ENCODE assay signal across 5 worm cellular contexts in the genomic region with DNA sequence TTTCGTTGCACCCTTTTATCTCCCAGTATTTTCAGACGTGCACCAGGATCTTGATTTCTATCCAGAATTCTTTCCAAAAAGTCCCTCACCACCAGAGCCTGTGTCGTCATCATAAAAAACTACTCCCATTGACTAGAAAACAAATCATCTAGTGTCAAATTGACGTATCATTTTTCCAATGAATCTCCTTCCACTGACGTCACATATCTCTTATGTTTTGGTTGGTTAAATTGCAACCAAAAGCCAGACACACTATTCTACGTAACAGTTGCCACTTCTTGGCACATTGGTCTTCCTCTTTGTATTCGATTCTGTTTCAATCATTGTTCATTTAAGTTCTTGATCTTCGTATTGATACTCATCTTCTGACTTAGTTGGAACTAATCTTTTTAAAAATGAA.
TF ChIP-seq lines count a peak whose summit lies in the region.

No protein-coding gene starts in this region.

TF ChIP-seq in whole organism, L1 larva, 84 proteins besides CTCF, POLR2A, EP300 and RAD21:
- TF ChIP-seq nhr-71 (tag; optimal IDR thresholded peaks at IDR 0.05; lab: Kevin White, UChicago) = peak; percentile 89
- peak; percentile 16 for TF ChIP-seq tbx-2 (tag; optimal IDR thresholded peaks at IDR 0.05; lab: Kevin White, UChicago)
- TF ChIP-seq nhr-19 (GFP tag; conservative IDR thresholded peaks at IDR 0.05; lab: Robert Waterston, UW) = peak; percentile 65
- TF ChIP-seq aly-2 (tag; optimal IDR thresholded peaks at IDR 0.05; lab: Kevin White, UChicago) = no peak
- TF ChIP-seq sox-4 (tag; optimal IDR thresholded peaks at IDR 0.05; lab: Kevin White, UChicago) = no peak
- peak; percentile 57 for TF ChIP-seq lin-14 (GFP tag; optimal IDR thresholded peaks at IDR 0.05; lab: Kevin White, UChicago)
- peak; percentile 69 for TF ChIP-seq rnt-1 (tag; optimal IDR thresholded peaks at IDR 0.05; lab: Kevin White, UChicago)
- no peak for TF ChIP-seq hpl-2 (GFP tag; optimal IDR thresholded peaks at IDR 0.05; lab: Kevin White, UChicago)
- TF ChIP-seq efl-1 (optimal IDR thresholded peaks at IDR 0.05; lab: Kevin White, UChicago) = peak in 1 of 2 experiments; percentile 15
- no peak for TF ChIP-seq efl-1 (GFP tag; optimal IDR thresholded peaks at IDR 0.05 in 1 of 2; lab: Kevin White, UChicago)
- TF ChIP-seq nhr-47 (tag; optimal IDR thresholded peaks at IDR 0.05; lab: Kevin White, UChicago) = no peak
- TF ChIP-seq isw-1 (GFP tag; IDR thresholded peaks at IDR 0.05; lab: Robert Waterston, UW) = no peak
- TF ChIP-seq snu-23 (GFP tag; optimal IDR thresholded peaks at IDR 0.05; lab: Kevin White, UChicago) = peak; percentile 40
- peak; percentile 54 for TF ChIP-seq lin-39 (tag; optimal IDR thresholded peaks at IDR 0.05; lab: Kevin White, UChicago)
- TF ChIP-seq fkh-10 (GFP tag; optimal IDR thresholded peaks at IDR 0.05; lab: Kevin White, UChicago) = no peak
- peak; percentile 29 to 40 for TF ChIP-seq lsy-2 (tag; optimal IDR thresholded peaks at IDR 0.05; lab: Kevin White, UChicago)
- TF ChIP-seq xbp-1 (tag; optimal IDR thresholded peaks at IDR 0.05; lab: Kevin White, UChicago) = peak; percentile 13
TF ChIP-seq in whole organism, L1 larva: peak in this region for 10.

TF ChIP-seq in whole organism, L2 larva, 48 proteins besides CTCF, POLR2A, EP300 and RAD21:
- TF ChIP-seq lsy-2 (tag; optimal IDR thresholded peaks at IDR 0.05; lab: Kevin White, UChicago) (peak in 1 of 2 experiments; percentile 45), F13H6.1 (tag; optimal IDR thresholded peaks at IDR 0.05; lab: Kevin White, UChicago) (peak; percentile 15), nhr-129 (tag; optimal IDR thresholded peaks at IDR 0.05; lab: Kevin White, UChicago) (peak; percentile 47), blmp-1 (tag; optimal IDR thresholded peaks at IDR 0.05; lab: Kevin White, UChicago; ENCODE audit: insufficient read depth) (no peak), fos-1 (tag; optimal IDR thresholded peaks at IDR 0.05; lab: Kevin White, UChicago) (no peak), Y55F3AM.14 (GFP tag; optimal IDR thresholded peaks at IDR 0.05; lab: Kevin White, UChicago) (no peak), sma-9 (GFP tag; optimal IDR thresholded peaks at IDR 0.05; lab: Kevin White, UChicago) (peak; percentile 53), sma-9 (tag; optimal IDR thresholded peaks at IDR 0.05; lab: Kevin White, UChicago) (no peak), ztf-11 (tag; optimal IDR thresholded peaks at IDR 0.05; lab: Kevin White, UChicago) (no peak)

TF ChIP-seq in whole organism, L3 larva, 47 proteins besides CTCF, POLR2A, EP300 and RAD21:
- no peak for TF ChIP-seq sea-2 (GFP tag; optimal IDR thresholded peaks at IDR 0.05; lab: Kevin White, UChicago)
- TF ChIP-seq jun-1 (tag; optimal IDR thresholded peaks at IDR 0.05; lab: Kevin White, UChicago) = no peak
- TF ChIP-seq lin-39 (tag; optimal IDR thresholded peaks at IDR 0.05; lab: Kevin White, UChicago) = no peak
- TF ChIP-seq nhr-11 (tag; optimal IDR thresholded peaks at IDR 0.05; lab: Kevin White, UChicago) = peak; percentile 31
- no peak for TF ChIP-seq ztf-11 (tag; optimal IDR thresholded peaks at IDR 0.05; lab: Kevin White, UChicago)
- TF ChIP-seq unc-62 (GFP tag; optimal IDR thresholded peaks at IDR 0.05; lab: Kevin White, UChicago) = no peak
- peak; percentile 22 for TF ChIP-seq nfya-1 (tag; optimal IDR thresholded peaks at IDR 0.05; lab: Kevin White, UChicago; ENCODE audit: insufficient read depth)
TF ChIP-seq in whole organism, L3 larva: peak in this region for 2.

TF ChIP-seq in whole organism, L4 larva, 104 proteins besides CTCF, POLR2A, EP300 and RAD21:
- TF ChIP-seq nhr-11 (tag; optimal IDR thresholded peaks at IDR 0.05; lab: Kevin White, UChicago) (peak; percentile 63), aha-1 (tag; lab: Kevin White, UChicago) (peak; percentile 65), zip-11 (GFP tag; IDR thresholded peaks at IDR 0.05; lab: Robert Waterston, UW) (no peak), lin-39 (tag; optimal IDR thresholded peaks at IDR 0.05; lab: Kevin White, UChicago) (no peak), daf-8 (GFP tag; IDR thresholded peaks at IDR 0.05; lab: Robert Waterston, UW) (no peak), daf-16 (GFP tag; optimal IDR thresholded peaks at IDR 0.05; lab: Kevin White, UChicago) (peak in 1 of 2 experiments; percentile 72), daf-16 (tag; optimal IDR thresholded peaks at IDR 0.05; lab: Kevin White, UChicago) (no peak), R02D3.7 (tag; optimal IDR thresholded peaks at IDR 0.05; lab: Kevin White, UChicago) (no peak), dmd-9 (GFP tag; IDR thresholded peaks at IDR 0.05; lab: Robert Waterston, UW) (no peak), mdl-1 (tag; optimal IDR thresholded peaks at IDR 0.05; lab: Kevin White, UChicago) (no peak), skn-1 (tag; optimal IDR thresholded peaks at IDR 0.05; lab: Kevin White, UChicago) (no peak), cey-2 (tag; optimal IDR thresholded peaks at IDR 0.05; lab: Kevin White, UChicago; ENCODE audit: borderline replicate concordance, insufficient read depth) (no peak), lin-15B (tag; optimal IDR thresholded peaks at IDR 0.05; lab: Kevin White, UChicago) (no peak), duxl-1 (tag; optimal IDR thresholded peaks at IDR 0.05; lab: Kevin White, UChicago; ENCODE audit: poor library complexity) (no peak), saeg-2 (GFP tag; IDR thresholded peaks at IDR 0.05; lab: Robert Waterston, UW) (no peak), ama-1 (optimal IDR thresholded peaks at IDR 0.05; lab: Kevin White, UChicago) (no peak), nhr-237 (tag; optimal IDR thresholded peaks at IDR 0.05; lab: Kevin White, UChicago) (no peak)

TF ChIP-seq in whole organism, mixed stage, embryonic, 35 proteins besides CTCF, POLR2A, EP300 and RAD21:
- TF ChIP-seq unc-62 (GFP tag; optimal IDR thresholded peaks at IDR 0.05; lab: Kevin White, UChicago) (peak; percentile 24), flh-1 (GFP tag; optimal IDR thresholded peaks at IDR 0.05; lab: Kevin White, UChicago) (no peak), hlh-1 (tag; optimal IDR thresholded peaks at IDR 0.05; lab: Kevin White, UChicago) (peak; percentile 59)
TF ChIP-seq in whole organism, mixed stage, embryonic: peak in this region for 2.
